Fruit fly (Drosophila melanogaster) whole organism, embryonic: ENCODE measurements around the gene Lim3.
A peak's percentile ranks its signal among the peaks of the same experiment; 100 is the strongest.

Experiments
- Awh ChIP-seq: fragments of 200-800 bp; sonication (Bioruptor generic); IDR thresholded peaks from 2 replicates; pipeline ENCODE4, ENCODE4 v1.3.6; 2022; ENCODE audit warnings: missing biosample characterization, missing genetic modification characterization
- Blimp-1 ChIP-seq: fragments of 200-800 bp; sonication (Bioruptor generic); optimal IDR thresholded peaks from 3 replicates; lab custom pipeline; 2018; ENCODE audit warnings: missing biosample characterization, missing genetic modification characterization, mild to moderate bottlenecking, moderate library complexity, missing genetic modification reagents
- CG10462 ChIP-seq: fragments of 200-800 bp; sonication (Bioruptor generic); optimal IDR thresholded peaks from 2 replicates; lab custom pipeline; 2016; ENCODE audit warnings: missing biosample characterization, missing genetic modification characterization
- CG10959 ChIP-seq: fragments of 200-800 bp; sonication (Bioruptor generic); IDR thresholded peaks from 2 replicates; pipeline ENCODE4 v1.3.6; 2022; ENCODE audit warnings: missing biosample characterization, missing genetic modification characterization
- CG10979 ChIP-seq: fragments of 200-800 bp; sonication (Bioruptor generic); optimal IDR thresholded peaks from 2 replicates; lab custom pipeline; 2018; ENCODE audit warnings: missing biosample characterization, mild to moderate bottlenecking, missing genetic modification characterization, moderate library complexity
- CG1233 ChIP-seq: fragments of 200-800 bp; sonication (Bioruptor generic); optimal IDR thresholded peaks from 4 replicates; lab custom pipeline; 2018; ENCODE audit warnings: missing biosample characterization, mild to moderate bottlenecking, missing genetic modification characterization
- CG14014 ChIP-seq: fragments of 200-800 bp; sonication (Bioruptor generic); IDR thresholded peaks from 2 replicates; pipeline ENCODE4 v1.3.6; 2022; ENCODE audit warnings: missing biosample characterization, missing genetic modification characterization
- CG15601 ChIP-seq: fragments of 200-800 bp; sonication (Bioruptor generic); optimal IDR thresholded peaks from 3 replicates; lab custom pipeline; 2019; ENCODE audit warnings: missing biosample characterization, mild to moderate bottlenecking, missing genetic modification characterization, moderate library complexity
- CG16779 ChIP-seq: fragments of 200-800 bp; sonication (Bioruptor generic); IDR thresholded peaks from 2 replicates; pipeline ENCODE4 v1.3.6; 2022; ENCODE audit warnings: missing biosample characterization, missing genetic modification characterization
- CG17612 ChIP-seq: fragments of 200-800 bp; sonication (Bioruptor generic); IDR thresholded peaks from 2 replicates; pipeline ENCODE4 v1.3.6; 2022; ENCODE audit warnings: missing biosample characterization, missing genetic modification characterization
- CG1792 ChIP-seq: fragments of 200-800 bp; sonication (Bioruptor generic); optimal IDR thresholded peaks from 2 replicates; lab custom pipeline; 2016; ENCODE audit warnings: missing biosample characterization, missing genetic modification characterization
- CG18476 ChIP-seq: fragments of 200-800 bp; sonication (Bioruptor generic); optimal IDR thresholded peaks from 2 replicates; lab custom pipeline; 2016; ENCODE audit warnings: missing biosample characterization, mild to moderate bottlenecking, missing genetic modification characterization
- CG2129 ChIP-seq: fragments of 200-800 bp; sonication (Bioruptor generic); IDR thresholded peaks from 2 replicates; pipeline ENCODE4 v1.3.6; 2022; ENCODE audit warnings: missing biosample characterization, missing genetic modification characterization; ENCODE audit not compliant: partially characterized antibody
- CG2875 ChIP-seq: fragments of 200-800 bp; sonication (Bioruptor generic); optimal IDR thresholded peaks from 2 replicates; lab custom pipeline; 2017; ENCODE audit warnings: missing biosample characterization, mild to moderate bottlenecking, missing genetic modification characterization, missing genetic modification reagents
- CG31224 ChIP-seq: fragments of 200-800 bp; sonication (Bioruptor generic); IDR thresholded peaks from 2 replicates; pipeline ENCODE4 v1.3.6; 2022; ENCODE audit warnings: missing biosample characterization, missing genetic modification characterization
- CG34422 ChIP-seq: fragments of 200-800 bp; sonication (Bioruptor generic); IDR thresholded peaks from 3 replicates; pipeline ENCODE4 v1.3.6; 2022; ENCODE audit warnings: missing biosample characterization, missing genetic modification characterization
- CG4617 ChIP-seq: fragments of 200-800 bp; sonication (Bioruptor generic); optimal IDR thresholded peaks from 3 replicates; lab custom pipeline; 2016; ENCODE audit warnings: missing biosample characterization, missing genetic modification characterization, borderline replicate concordance
- CG6254 ChIP-seq: fragments of 200-800 bp; sonication (Bioruptor generic); optimal IDR thresholded peaks from 3 replicates; lab custom pipeline; 2017; ENCODE audit warnings: mild to moderate bottlenecking, missing biosample characterization, missing genetic modification reagents, missing genetic modification characterization
- CG6765 ChIP-seq: fragments of 200-800 bp; sonication (Bioruptor generic); optimal IDR thresholded peaks from 3 replicates; lab custom pipeline; 2017; ENCODE audit warnings: missing biosample characterization, mild to moderate bottlenecking, missing genetic modification characterization
- CG8290 ChIP-seq, 3 experiments: fragments of 200-800 bp; sonication (Bioruptor generic); optimal IDR thresholded peaks; 2 replicates each; lab custom pipeline; 2016 to 2019; ENCODE audit warnings: missing biosample characterization in 3 of 3, missing genetic modification characterization in 3 of 3, mild to moderate bottlenecking in 2 of 3, moderate library complexity in 1 of 3
- CG8944 ChIP-seq: fragments of 200-800 bp; sonication (Bioruptor generic); optimal IDR thresholded peaks from 3 replicates; lab custom pipeline; 2016; ENCODE audit warnings: missing biosample characterization, missing genetic modification characterization
- Dad ChIP-seq: fragments of 200-800 bp; sonication (Bioruptor generic); optimal IDR thresholded peaks from 3 replicates; lab custom pipeline; 2016; ENCODE audit warnings: missing biosample characterization, missing genetic modification characterization
- Doc2 ChIP-seq: fragments of 200-800 bp; sonication (Bioruptor generic); IDR thresholded peaks from 2 replicates; pipeline ENCODE4 v1.3.6; 2022; ENCODE audit warnings: missing biosample characterization, missing genetic modification characterization
- Doc3 ChIP-seq: fragments of 200-800 bp; sonication (Bioruptor generic); IDR thresholded peaks from 3 replicates; pipeline ENCODE4 v1.3.6; 2022; ENCODE audit warnings: missing biosample characterization, missing genetic modification characterization; ENCODE audit not compliant: partially characterized antibody
- Ets65A ChIP-seq: fragments of 200-800 bp; sonication (Bioruptor generic); peaks from one replicate; lab custom pipeline; 2016; ENCODE audit warnings: missing biosample characterization, missing genetic modification characterization
- Gsc ChIP-seq: fragments of 200-800 bp; sonication (Bioruptor generic); IDR thresholded peaks from 2 replicates; pipeline ENCODE4 v1.3.6; 2022; ENCODE audit warnings: missing biosample characterization, missing genetic modification characterization
- HHEX ChIP-seq: fragments of 200-800 bp; sonication (Bioruptor generic); optimal IDR thresholded peaks from 3 replicates; lab custom pipeline; 2017; ENCODE audit warnings: missing biosample characterization, mild to moderate bottlenecking, missing genetic modification characterization, missing genetic modification reagents
- HmgD ChIP-seq: fragments of 200-800 bp; sonication (Bioruptor generic); optimal IDR thresholded peaks from 3 replicates; lab custom pipeline; 2016; ENCODE audit warnings: missing biosample characterization, missing genetic modification characterization
- Hr51 ChIP-seq, 2 experiments: fragments of 200-800 bp; sonication (Bioruptor generic); optimal IDR thresholded peaks; 2 replicates in 1 of 2; 3 replicates in 1 of 2; lab custom pipeline; 2016 to 2018; ENCODE audit warnings: missing biosample characterization in 2 of 2, missing genetic modification characterization in 2 of 2, mild to moderate bottlenecking in 1 of 2, moderate library complexity in 1 of 2
- MTF-1 ChIP-seq: fragments of 200-800 bp; sonication (Bioruptor generic); optimal IDR thresholded peaks from 2 replicates; lab custom pipeline; 2018; ENCODE audit warnings: missing biosample characterization, mild to moderate bottlenecking, missing genetic modification characterization, borderline replicate concordance
- Myb ChIP-seq: fragments of 200-800 bp; sonication (Bioruptor generic); optimal IDR thresholded peaks from 2 replicates; lab custom pipeline; 2016; ENCODE audit warnings: missing biosample characterization, missing genetic modification characterization
- PHDP ChIP-seq: fragments of 200-800 bp; sonication (Bioruptor generic); optimal IDR thresholded peaks from 3 replicates; lab custom pipeline; 2018; ENCODE audit warnings: missing biosample characterization, mild to moderate bottlenecking, missing genetic modification characterization, moderate library complexity
- Usf ChIP-seq: fragments of 200-800 bp; sonication (Bioruptor generic); optimal IDR thresholded peaks from 2 replicates; lab custom pipeline; 2017; ENCODE audit warnings: missing genotype, missing biosample characterization, missing genetic modification characterization
- Xbp1 ChIP-seq: fragments of 200-800 bp; sonication (Bioruptor generic); optimal IDR thresholded peaks from 3 replicates; lab custom pipeline; 2016; ENCODE audit warnings: missing biosample characterization, mild to moderate bottlenecking, missing genetic modification characterization
- chif ChIP-seq, 2 experiments: fragments of 200-800 bp; sonication (Bioruptor generic); optimal IDR thresholded peaks; 3 replicates each; lab custom pipeline; 2016; ENCODE audit warnings: missing biosample characterization in 2 of 2, missing genetic modification characterization in 2 of 2
- chm ChIP-seq: fragments of 200-800 bp; sonication (Bioruptor generic); IDR thresholded peaks from 2 replicates; pipeline ENCODE4 v1.3.6; 2022; ENCODE audit warnings: missing biosample characterization, missing genetic modification characterization
- ci ChIP-seq: fragments of 200-800 bp; sonication (Bioruptor generic); IDR thresholded peaks from 3 replicates; pipeline ENCODE4 v1.3.6; 2022; ENCODE audit warnings: missing biosample characterization, missing genetic modification characterization
- dpn ChIP-seq, 2 experiments: fragments of 200-800 bp; sonication (Bioruptor generic); optimal IDR thresholded peaks; 3 replicates each; lab custom pipeline; 2016; ENCODE audit warnings: missing biosample characterization in 2 of 2, missing genetic modification characterization in 2 of 2
- hkb ChIP-seq, 2 experiments: fragments of 200-800 bp in 1 of 2; fragments of >200 bp in 1 of 2; sonication (Bioruptor generic) in 1 of 2; IDR thresholded peaks in 1 of 2; optimal IDR thresholded peaks in 1 of 2; 2 replicates each; pipeline versions ENCODE4 v1.3.6 to Lab custom; 2017 to 2022; ENCODE audit warnings: missing biosample characterization in 1 of 2, missing genetic modification characterization in 1 of 2
- lilli ChIP-seq: fragments of 200-800 bp; sonication (Bioruptor generic); optimal IDR thresholded peaks from 3 replicates; lab custom pipeline; 2016; ENCODE audit warnings: missing biosample characterization, missing genetic modification characterization
- mld ChIP-seq: fragments of 200-800 bp; sonication (Bioruptor generic); IDR thresholded peaks from 3 replicates; pipeline ENCODE4 v1.3.6; 2022; ENCODE audit warnings: missing biosample characterization, missing genetic modification characterization; ENCODE audit not compliant: partially characterized antibody
- pb ChIP-seq: fragments of 200-800 bp; sonication (Bioruptor generic); optimal IDR thresholded peaks from 3 replicates; lab custom pipeline; 2016; ENCODE audit warnings: missing biosample characterization, missing genetic modification characterization
- peb ChIP-seq: fragments of 200-800 bp; sonication (Bioruptor generic); IDR thresholded peaks from 2 replicates; pipeline ENCODE4 v1.3.6; 2022; ENCODE audit warnings: missing biosample characterization, missing genetic modification characterization
- pho ChIP-seq: fragments of 200-800 bp; sonication (Bioruptor generic); optimal IDR thresholded peaks from 2 replicates; lab custom pipeline; 2016; ENCODE audit warnings: missing biosample characterization, missing genetic modification characterization
- ro ChIP-seq: fragments of 200-800 bp; sonication (Bioruptor generic); IDR thresholded peaks from 2 replicates; pipeline ENCODE4 v1.3.6; 2022; ENCODE audit warnings: missing biosample characterization, missing genetic modification characterization
- scrt ChIP-seq: fragments of 200-800 bp; sonication (Bioruptor generic); optimal IDR thresholded peaks from 2 replicates; lab custom pipeline; 2018; ENCODE audit warnings: missing biosample characterization, mild to moderate bottlenecking, missing genetic modification characterization, moderate library complexity
- sna ChIP-seq: fragments of 200-800 bp; sonication (Bioruptor generic); IDR thresholded peaks from 2 replicates; pipeline ENCODE4 v1.3.6; 2022; ENCODE audit warnings: missing biosample characterization, missing genetic modification characterization; ENCODE audit not compliant: partially characterized antibody
- stc ChIP-seq: fragments of 200-800 bp; sonication (Bioruptor generic); IDR thresholded peaks from 2 replicates; pipeline ENCODE4 v1.3.6; 2022; ENCODE audit warnings: missing biosample characterization, missing genetic modification characterization
- tx ChIP-seq: fragments of 200-800 bp; sonication (Bioruptor generic); optimal IDR thresholded peaks from 2 replicates; lab custom pipeline; 2016; ENCODE audit warnings: missing biosample characterization, missing genetic modification characterization

The Lim3 gene

DNA sequence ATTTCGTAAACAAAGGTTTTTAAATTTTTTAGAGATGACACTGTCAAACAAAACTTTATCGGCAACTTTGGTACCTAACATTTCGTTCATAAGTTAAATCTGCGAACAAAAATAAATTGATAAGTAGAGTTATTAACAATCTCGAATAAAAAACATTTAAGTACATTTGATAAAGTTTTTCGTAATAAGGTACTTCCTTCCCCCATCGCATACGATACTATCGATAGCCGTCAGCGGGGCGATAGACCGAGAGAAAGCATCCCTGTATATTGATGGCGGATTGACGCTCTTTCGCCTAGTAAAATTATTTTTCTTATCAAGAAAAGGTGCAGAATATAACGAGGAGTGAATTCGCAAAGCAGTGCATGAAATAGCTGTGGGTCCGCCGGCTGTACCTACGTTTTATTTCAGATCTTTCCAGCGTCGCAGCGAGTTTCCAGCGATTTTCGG lies 63.1 kb downstream of the Lim3 start, which contains the start of the genes Ttc19 and Acn (continued):
- peak; percentile 99 for TF ChIP-seq Ets65A
- TF ChIP-seq Xbp1 (GFP tag; lab: Kevin White, UChicago) = peak; percentile 90
- TF ChIP-seq lilli (GFP tag; lab: Kevin White, UChicago) = peak; percentile 93
- peak; percentile 78 for TF ChIP-seq pb
- TF ChIP-seq CG31224 = peak; percentile 82
- TF ChIP-seq CG2875 (GFP tag; lab: Kevin White, UChicago) = peak; percentile 65
- TF ChIP-seq CG10462 = peak; percentile 80
- TF ChIP-seq pho (GFP tag; lab: Kevin White, UChicago) = peak; percentile 91
- peak; percentile 50 for TF ChIP-seq CG6254 (GFP tag; lab: Kevin White, UChicago)
- TF ChIP-seq Awh (GFP tag; lab: Robert Waterston, UW) = peak; percentile 72
- peak; percentile 77 for TF ChIP-seq CG4617 (GFP tag; lab: Kevin White, UChicago)
- peak; percentile 95 for TF ChIP-seq Doc3
- TF ChIP-seq peb = peak; percentile 50; the same call in 1 of the 2 replicates
- TF ChIP-seq MTF-1 = no peak
- peak; percentile 89 for TF ChIP-seq HmgD
- peak; percentile 45 for TF ChIP-seq CG6765 (GFP tag; lab: Kevin White, UChicago)
- no peak for TF ChIP-seq Doc2 (GFP tag; lab: Robert Waterston, UW)
- peak; percentile 76 for TF ChIP-seq CG1233
- TF ChIP-seq chif (GFP tag; optimal IDR thresholded peaks at IDR 0.05; lab: Kevin White, UChicago) = peak; percentile 86
- TF ChIP-seq CG17612 (GFP tag; lab: Robert Waterston, UW) = peak; percentile 34; the same call in 1 of the 2 replicates
- peak; percentile 91 for TF ChIP-seq CG8944 (GFP tag; lab: Kevin White, UChicago)
- TF ChIP-seq CG10959 (GFP tag; lab: Robert Waterston, UW) = peak; percentile 74
- TF ChIP-seq ro = peak; percentile 8; the same call in 1 of the 2 replicates
- peak; percentile 80 to 91 for TF ChIP-seq Hr51 (GFP tag; optimal IDR thresholded peaks at IDR 0.05; lab: Kevin White, UChicago)
- TF ChIP-seq CG10979 (tag; lab: Kevin White, UChicago) = peak; percentile 77
- 0 out of 2 replicates have a peak, but pooled peaks have one; percentile 20 for TF ChIP-seq Gsc
- peak; percentile 79 for TF ChIP-seq CG8290 (GFP tag; optimal IDR thresholded peaks at IDR 0.05; lab: Kevin White, UChicago)
- TF ChIP-seq CG8290 (tag; optimal IDR thresholded peaks at IDR 0.05; lab: Kevin White, UChicago) = peak in 1 of 2 experiments; percentile 50
- TF ChIP-seq CG2129 (GFP tag; lab: Robert Waterston, UW) = peak; percentile 97
- peak; percentile 32 for TF ChIP-seq Usf (GFP tag; lab: Kevin White, UChicago)
- peak; percentile 57 for TF ChIP-seq HHEX (GFP tag; lab: Kevin White, UChicago)
- peak; percentile 73 for TF ChIP-seq chm (GFP tag; lab: Robert Waterston, UW)
- TF ChIP-seq Dad (GFP tag; lab: Kevin White, UChicago) = peak; percentile 92
- peak; percentile 88 for TF ChIP-seq Myb (GFP tag; lab: Kevin White, UChicago)
- peak; percentile 78 for TF ChIP-seq CG14014 (GFP tag; lab: Robert Waterston, UW)
- peak; percentile 86 for TF ChIP-seq tx (GFP tag; lab: Kevin White, UChicago)
- peak; percentile 87 for TF ChIP-seq CG1792 (GFP tag; lab: Kevin White, UChicago)
- peak; percentile 83 for TF ChIP-seq CG18476 (GFP tag; lab: Kevin White, UChicago)
- TF ChIP-seq scrt = no peak
- TF ChIP-seq sna (GFP tag; lab: Robert Waterston, UW) = peak; percentile 92
- peak; percentile 72 to 92 for TF ChIP-seq dpn (GFP tag; optimal IDR thresholded peaks at IDR 0.05; lab: Kevin White, UChicago)
- 0 out of 2 replicates have a peak, but pooled peaks have one; percentile 46 for TF ChIP-seq CG16779 (GFP tag; lab: Robert Waterston, UW)
- peak; percentile 92 for TF ChIP-seq CG34422 (GFP tag; lab: Robert Waterston, UW)
- peak; percentile 93 for TF ChIP-seq mld
- TF ChIP-seq Blimp-1 (GFP tag; lab: Kevin White, UChicago) = peak; percentile 71
- peak; percentile 77 for TF ChIP-seq stc (GFP tag; lab: Robert Waterston, UW)
- TF ChIP-seq hkb (optimal IDR thresholded peaks at IDR 0.05; lab: Kevin White, UChicago) = no peak
- TF ChIP-seq hkb (GFP tag; IDR thresholded peaks at IDR 0.05; lab: Robert Waterston, UW) = peak; percentile 84
- TF ChIP-seq CG15601 (tag; lab: Kevin White, UChicago) = peak; percentile 77
- peak; percentile 77 for TF ChIP-seq PHDP
- peak; percentile 83 for TF ChIP-seq ci (GFP tag; lab: Robert Waterston, UW)
